Worm (Caenorhabditis elegans) whole organism, early embryonic: ENCODE results near the gene F48E3.9.

ENCODE experiments used
- pes-1 ChIP-seq: fragments of 200-800 bp; sonication (Bioruptor generic); IDR thresholded peaks from 2 replicates; pipeline ENCODE4 v1.3.6; 2022; ENCODE audit warnings: missing genetic modification reagents, missing genetic modification characterization, missing compliant biosample characterization
- scrt-1 ChIP-seq: fragments of 200-800 bp; sonication (Bioruptor generic); IDR thresholded peaks from 2 replicates; pipeline ENCODE4 v1.3.6; 2022; ENCODE audit warnings: missing genetic modification characterization, missing compliant biosample characterization
- sea-1 ChIP-seq: fragments of 200-800 bp; sonication (Bioruptor generic); conservative IDR thresholded peaks from 2 replicates; pipeline ENCODE4 v1.3.6; 2022; ENCODE audit warnings: missing genetic modification characterization, missing compliant biosample characterization

ce11 chrX:7506533-7506932 is 25.7 kb downstream of the F48E3.9 start, which contains the start of gene lgc-11:
- TF ChIP-seq sea-1 (GFP tag; lab: Robert Waterston, UW) (no peak), pes-1 (GFP tag; lab: Robert Waterston, UW) (no peak), scrt-1 (GFP tag; lab: Robert Waterston, UW) (no peak)
